Fruit fly (Drosophila melanogaster) S2 (cell line): Measurements from ENCODE around the gene ppk30.

ENCODE experiments used
- CG8478 ChIP-seq: fragments of >200 bp; optimal IDR thresholded peaks from 2 replicates; lab custom pipeline; 2018
- CTCF ChIP-seq, 2 experiments: fragments of >200 bp; optimal IDR thresholded peaks; 2 replicates each; lab custom pipeline; 2018

ppk30 gene

DNA sequence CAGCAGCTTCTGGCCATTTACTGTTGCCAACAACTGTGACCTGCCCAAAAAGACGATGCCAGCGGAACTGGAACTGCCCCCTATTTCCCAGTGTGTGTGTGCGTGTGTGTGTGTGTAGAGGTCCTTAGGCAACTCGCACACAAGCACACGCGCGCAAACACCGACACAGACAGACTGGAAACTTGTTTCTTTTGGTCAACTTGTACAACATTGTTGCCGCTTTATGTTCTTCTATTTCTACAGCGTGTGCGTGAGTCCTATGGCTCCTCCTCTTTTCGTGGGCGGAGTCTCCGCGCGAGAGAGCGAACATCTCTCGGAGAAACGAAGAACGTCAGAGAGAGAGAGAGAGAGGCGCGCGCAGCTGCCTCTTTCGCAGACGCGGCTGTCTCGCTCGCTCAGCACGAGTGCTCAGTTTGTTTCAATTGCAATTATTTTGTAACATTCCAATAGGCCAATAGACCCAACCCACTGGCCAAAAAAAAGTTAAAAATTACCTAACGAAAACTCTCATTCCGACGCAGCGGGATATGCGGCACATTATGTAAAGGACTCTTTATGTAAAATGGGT lies 22.1 kb downstream of the ppk30 start:
- TF ChIP-seq CTCF (optimal IDR thresholded peaks at IDR 0.05; lab: Kevin White, UChicago) (no peak), CG8478 (lab: Kevin White, UChicago) (no peak)

dm6 chr3R:29692009-29692641 lies 23.2 kb downstream of the ppk30 start, which contains the start of gene dmrt99B:
Gene dmrt99B (plus strand): TSS chr3R:29692591.
- TF ChIP-seq CG8478 (lab: Kevin White, UChicago) (no peak), CTCF (optimal IDR thresholded peaks at IDR 0.05; lab: Kevin White, UChicago) (no peak)

DNA sequence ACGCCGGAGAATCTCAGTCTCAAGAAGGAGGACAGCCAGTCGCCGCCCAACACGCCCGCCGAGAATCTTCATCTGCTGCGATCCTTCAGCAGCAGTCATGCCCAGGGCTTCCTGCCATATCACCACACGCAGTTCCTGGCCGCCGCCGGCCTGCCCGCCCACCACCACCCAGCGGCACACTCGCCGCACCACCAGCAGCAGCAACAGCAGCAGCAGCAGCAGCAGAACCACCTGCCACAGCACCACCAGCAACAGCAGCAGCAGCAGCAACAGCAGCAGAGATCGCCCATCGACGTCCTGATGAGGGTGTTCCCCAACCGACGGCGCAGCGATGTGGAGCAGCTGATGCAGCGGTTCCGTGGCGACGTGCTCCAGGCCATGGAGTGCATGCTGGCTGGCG lies 26.8 kb downstream of the ppk30 start:
- TF ChIP-seq CG8478 (lab: Kevin White, UChicago) (no peak), CTCF (optimal IDR thresholded peaks at IDR 0.05; lab: Kevin White, UChicago) (no peak)

DNA sequence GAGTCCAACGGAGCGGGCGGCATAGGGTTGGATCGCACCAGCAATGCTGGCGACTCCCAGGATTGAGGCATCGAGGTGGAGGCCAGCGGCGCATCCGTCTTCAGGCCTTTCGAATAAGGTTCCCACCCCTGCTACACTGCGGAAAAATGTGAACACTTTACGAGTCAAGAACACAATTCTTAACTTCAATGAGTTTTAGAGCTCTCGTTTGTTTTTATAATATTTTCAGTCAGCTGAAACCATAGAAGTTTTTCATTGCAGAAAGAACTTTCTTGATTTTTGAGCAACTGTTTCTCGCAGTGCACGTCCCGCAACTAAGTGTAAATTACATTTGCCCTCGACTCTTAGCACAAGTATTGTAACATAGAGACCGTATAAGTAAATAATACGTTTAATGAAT lies 27.4 kb downstream of the ppk30 start:
- TF ChIP-seq CTCF (optimal IDR thresholded peaks at IDR 0.05; lab: Kevin White, UChicago), result no peak
- TF ChIP-seq CG8478 (lab: Kevin White, UChicago), result no peak

DNA sequence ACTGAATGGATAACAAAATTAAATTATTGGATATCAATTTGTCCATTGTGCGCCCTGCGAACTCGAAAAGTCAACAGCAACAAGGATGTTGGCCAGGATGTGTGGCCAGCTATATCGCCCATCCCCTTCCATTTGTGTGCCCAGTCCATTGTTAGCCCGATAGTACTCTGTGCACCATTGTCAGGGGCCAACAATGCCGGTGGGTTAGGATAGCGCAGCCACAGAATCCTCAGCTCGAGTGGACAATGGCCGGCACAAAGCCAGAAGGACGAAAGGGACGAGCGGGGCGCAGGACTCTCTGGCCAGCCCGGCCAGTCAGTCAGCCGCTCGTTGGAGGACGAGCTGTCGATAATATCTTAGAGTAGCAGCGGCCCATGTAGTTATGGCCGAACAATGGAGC lies 28.9 kb downstream of the ppk30 start:
- no peak for TF ChIP-seq CTCF (optimal IDR thresholded peaks at IDR 0.05; lab: Kevin White, UChicago)
- TF ChIP-seq CG8478 (lab: Kevin White, UChicago), result no peak

- TF ChIP-seq CTCF (optimal IDR thresholded peaks at IDR 0.05; lab: Kevin White, UChicago) (no peak), CG8478 (lab: Kevin White, UChicago) (no peak)
Observed at dm6 chr3R:29699220-29699619, 30.3 kb downstream of the ppk30 start.

DNA sequence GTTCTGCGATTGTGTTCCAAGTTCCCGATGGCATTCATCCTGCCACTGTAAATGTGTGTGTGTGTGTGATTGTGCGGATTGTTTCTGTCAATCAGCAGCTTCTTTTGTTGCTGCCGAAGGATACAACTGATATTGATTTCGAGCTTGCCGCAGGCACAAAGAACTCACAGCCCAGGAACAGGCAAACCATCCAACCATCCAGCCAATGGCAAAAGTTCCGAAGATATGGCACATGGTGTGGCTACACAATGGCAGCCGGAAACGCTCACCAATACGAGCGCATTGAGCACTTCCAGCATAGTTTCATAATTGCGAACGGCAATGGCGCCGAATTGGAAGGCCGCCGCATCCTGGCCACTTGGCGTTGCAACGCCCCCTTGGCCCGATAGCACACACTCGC lies 32.8 kb downstream of the ppk30 start:
- TF ChIP-seq CG8478 (lab: Kevin White, UChicago), result no peak
- TF ChIP-seq CTCF (optimal IDR thresholded peaks at IDR 0.05; lab: Kevin White, UChicago), result no peak

DNA sequence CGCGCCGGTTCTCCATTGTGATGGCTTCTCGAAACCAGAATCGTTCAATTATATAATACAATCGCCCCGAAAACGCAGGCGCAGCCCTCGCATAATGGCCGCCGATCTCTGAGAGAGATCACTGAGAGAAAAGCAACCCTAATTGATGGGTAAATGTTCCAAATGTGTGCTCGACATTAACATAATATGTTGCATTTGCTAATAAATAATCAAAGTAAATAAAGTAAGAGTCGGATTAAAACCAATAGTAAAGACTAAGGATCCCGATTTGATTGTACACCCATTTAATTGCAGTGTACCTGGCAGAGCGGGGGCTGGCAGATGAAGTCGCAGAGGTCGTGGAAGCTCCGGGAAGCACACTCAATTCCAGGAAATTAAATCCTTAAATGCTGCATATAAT lies 35.6 kb downstream of the ppk30 start:
- TF ChIP-seq CTCF (optimal IDR thresholded peaks at IDR 0.05; lab: Kevin White, UChicago), result no peak
- TF ChIP-seq CG8478 (lab: Kevin White, UChicago), result no peak

DNA sequence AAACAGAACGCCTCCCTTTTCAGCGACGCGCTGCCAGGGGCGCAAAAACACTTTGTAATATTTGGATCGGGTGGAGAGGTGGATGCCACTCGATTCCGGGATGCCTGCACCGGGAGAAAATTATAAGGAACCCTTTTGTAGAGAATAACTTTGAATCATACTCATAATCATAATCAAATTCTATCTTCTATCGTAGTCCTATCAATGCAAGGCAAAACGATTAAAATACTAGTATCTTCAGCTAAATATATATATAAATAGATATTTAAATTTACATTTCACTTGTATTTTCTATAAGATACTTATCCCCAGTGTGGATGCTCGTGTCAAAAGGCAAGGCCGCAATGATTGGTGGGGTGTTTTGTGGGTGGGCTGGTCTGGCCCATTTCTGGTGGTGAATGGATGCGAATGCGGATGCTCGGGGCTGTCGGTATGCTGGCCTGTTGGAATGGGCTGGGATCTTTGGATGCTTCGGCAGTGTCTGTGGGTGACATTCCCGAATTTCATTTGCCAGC lies 36.9 kb downstream of the ppk30 start:
- TF ChIP-seq CTCF (optimal IDR thresholded peaks at IDR 0.05; lab: Kevin White, UChicago) (no peak), CG8478 (lab: Kevin White, UChicago) (no peak)

DNA sequence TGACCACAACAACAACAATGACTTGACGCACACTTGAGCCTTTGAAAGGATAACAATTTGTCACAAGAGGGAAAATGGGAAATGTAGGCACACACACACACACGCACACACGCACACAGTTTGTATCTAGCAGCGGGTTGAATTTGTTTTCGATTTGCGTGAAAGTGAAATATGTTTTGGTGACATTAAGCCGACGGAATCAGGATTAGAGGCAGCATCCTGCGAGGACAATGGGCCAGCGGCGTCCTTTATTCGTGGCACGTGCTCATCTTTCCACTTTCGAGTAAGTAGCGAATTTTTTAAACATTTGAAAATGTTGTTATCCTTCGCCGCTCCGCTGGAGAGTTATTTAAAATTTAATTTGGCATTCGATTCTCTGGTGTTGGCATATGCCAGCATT lies 38.3 kb downstream of the ppk30 start:
- TF ChIP-seq CTCF (optimal IDR thresholded peaks at IDR 0.05; lab: Kevin White, UChicago) (no peak), CG8478 (lab: Kevin White, UChicago) (no peak)

- TF ChIP-seq CG8478 (lab: Kevin White, UChicago), result no peak
- TF ChIP-seq CTCF (optimal IDR thresholded peaks at IDR 0.05; lab: Kevin White, UChicago), result no peak
Observed at dm6 chr3R:29708322-29708721, 39.4 kb downstream of the ppk30 start.

DNA sequence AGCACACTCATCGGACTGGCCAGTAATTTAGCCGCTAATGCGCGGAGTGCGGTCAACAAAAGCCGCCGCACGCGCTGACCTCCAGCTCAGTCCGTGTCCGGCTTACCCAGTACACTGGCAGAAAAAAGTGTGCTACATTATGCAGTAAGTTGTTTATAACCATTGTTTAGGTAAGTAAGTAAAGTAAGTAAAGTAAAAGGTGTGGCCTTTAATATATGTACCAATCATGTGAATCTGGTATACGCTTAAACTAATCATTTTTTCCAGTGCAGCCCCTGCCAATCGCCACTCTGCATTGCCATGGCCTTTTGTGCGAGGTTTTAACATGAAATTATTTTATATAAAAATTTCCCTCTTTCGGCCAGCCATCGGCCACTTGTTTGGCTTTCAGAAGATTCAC lies 42.5 kb downstream of the ppk30 start:
- TF ChIP-seq CTCF (optimal IDR thresholded peaks at IDR 0.05; lab: Kevin White, UChicago) (no peak), CG8478 (lab: Kevin White, UChicago) (no peak)

- TF ChIP-seq CG8478 (lab: Kevin White, UChicago) (no peak), CTCF (optimal IDR thresholded peaks at IDR 0.05; lab: Kevin White, UChicago) (peak in 1 of 2 experiments; percentile 22)
Observed at dm6 chr3R:29714314-29714713, 45.4 kb downstream of the ppk30 start, which contains the start of gene Obp99d. Gene Obp99d (plus strand): TSS chr3R:29714505.

- TF ChIP-seq CG8478 (lab: Kevin White, UChicago), result no peak
Observed at dm6 chr3R:29715277-29715676, 46.3 kb downstream of the ppk30 start, which contains the start of gene Dup99B. Gene Dup99B (minus strand): TSS chr3R:29715377.

DNA sequence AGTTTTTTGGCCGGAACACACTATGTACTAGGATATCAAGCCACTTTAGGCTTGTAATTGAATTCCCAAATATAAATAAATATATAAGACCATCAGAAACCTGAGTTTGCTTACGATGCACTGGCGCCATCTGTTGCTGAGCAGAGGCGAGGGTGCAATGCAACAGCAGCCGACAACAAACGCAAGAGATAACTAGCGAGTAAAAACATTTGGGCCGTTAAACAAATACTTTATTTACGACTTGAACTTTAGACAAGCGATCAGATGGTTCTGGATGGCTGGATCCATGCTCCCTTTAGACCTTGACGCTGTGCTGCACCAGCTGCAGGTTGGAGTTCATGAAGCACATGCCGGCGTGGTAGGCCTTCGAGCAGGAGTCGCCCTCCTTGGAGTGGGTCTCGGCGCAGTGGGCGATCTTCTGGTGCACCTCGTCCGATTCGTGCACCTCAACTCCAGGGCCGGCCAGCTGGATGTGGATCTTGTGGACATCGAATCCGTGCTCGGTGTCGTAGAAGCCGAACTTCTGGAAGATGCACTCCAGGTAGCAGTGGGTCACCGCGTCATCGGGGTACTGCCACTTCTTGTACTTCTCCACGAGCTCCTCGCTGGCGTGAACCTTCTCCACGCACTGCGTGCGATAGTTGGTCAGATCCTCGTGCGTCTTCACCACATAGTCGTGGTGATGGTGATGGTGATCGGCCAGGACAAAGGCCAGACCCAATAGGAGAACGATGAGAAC lies 47.3 kb downstream of the ppk30 start:
- no peak for TF ChIP-seq CG8478 (lab: Kevin White, UChicago)
- TF ChIP-seq CTCF (optimal IDR thresholded peaks at IDR 0.05; lab: Kevin White, UChicago), result peak; percentile 84 to 88
